Fruit fly (Drosophila melanogaster) ovary, adult (tissue): ENCODE measurements around the gene CG6983.
A peak's percentile ranks its signal among the peaks of the same experiment; 100 is the strongest.

Source experiments
- CG17801 ChIP-seq: fragments of 200-800 bp; optimal IDR thresholded peaks from 2 replicates; lab custom pipeline; 2019; ENCODE audit warnings: missing biosample characterization, mild to moderate bottlenecking, missing genetic modification characterization, moderate library complexity; ENCODE audit not compliant: partially characterized antibody

CG6983 gene

DNA sequence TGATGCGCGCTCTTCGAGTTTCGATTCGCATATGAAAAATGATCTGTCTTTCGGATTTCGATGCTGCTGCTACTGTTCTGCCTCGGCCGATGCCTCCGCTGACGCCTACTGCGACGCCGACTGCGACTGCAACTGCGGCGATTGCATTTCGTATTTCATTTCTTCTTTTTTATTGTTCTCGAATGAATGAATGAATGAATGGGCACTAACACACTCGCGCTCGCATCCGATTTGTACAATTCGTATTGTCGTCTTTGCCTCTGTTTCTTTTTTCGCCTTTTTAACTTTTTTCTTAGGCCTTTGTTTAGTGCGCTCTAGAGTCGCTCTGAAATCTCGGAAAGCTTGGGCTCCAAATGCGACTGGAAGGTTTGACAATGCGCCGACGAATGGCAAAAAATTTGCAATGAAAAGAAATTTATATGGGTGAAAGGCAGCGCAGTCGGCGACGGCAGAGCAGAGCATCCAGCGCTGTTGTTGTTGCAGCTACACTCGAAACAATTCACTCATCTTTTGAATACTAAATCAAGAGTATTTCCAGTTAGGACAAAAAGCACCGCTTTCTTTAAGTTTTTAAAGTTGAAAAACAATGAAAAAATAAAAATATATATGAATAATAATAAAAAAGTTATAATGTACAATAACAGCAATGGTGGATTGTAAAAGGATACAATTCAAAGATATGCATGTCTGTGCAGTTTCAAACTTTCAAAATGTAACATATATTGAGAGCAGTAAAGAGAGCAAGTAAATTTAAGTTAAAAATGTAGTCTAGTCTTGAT lies 27.2 kb downstream of the CG6983 start, which contains the start of gene CG32354:
Gene CG32354 (minus strand): TSS at position 398 of the 779 bp plus-strand sequence.
- TF ChIP-seq CG17801 (GFP tag; lab: Kevin White, UChicago), result peak; percentile 20

DNA sequence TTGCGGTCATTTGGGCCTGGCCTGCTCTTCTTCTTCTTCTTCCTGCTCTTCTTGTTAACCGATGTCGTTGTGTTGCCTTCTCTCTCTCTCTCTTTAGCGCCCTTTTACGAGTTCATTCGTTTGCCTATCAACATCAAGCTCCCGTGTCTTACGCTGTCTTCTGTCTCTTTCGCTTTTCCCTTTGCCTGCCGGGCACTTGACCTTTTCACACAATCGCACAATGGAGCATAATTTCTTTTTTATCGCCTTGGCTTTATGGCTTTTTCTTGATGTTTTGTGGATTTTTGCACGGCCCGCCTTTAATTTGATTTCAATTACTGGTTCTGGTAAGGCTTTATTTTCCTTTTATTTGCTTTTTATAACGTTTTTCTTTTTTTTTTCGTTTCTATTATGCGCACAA lies 27.8 kb downstream of the CG6983 start:
- no peak for TF ChIP-seq CG17801 (GFP tag; lab: Kevin White, UChicago)

DNA sequence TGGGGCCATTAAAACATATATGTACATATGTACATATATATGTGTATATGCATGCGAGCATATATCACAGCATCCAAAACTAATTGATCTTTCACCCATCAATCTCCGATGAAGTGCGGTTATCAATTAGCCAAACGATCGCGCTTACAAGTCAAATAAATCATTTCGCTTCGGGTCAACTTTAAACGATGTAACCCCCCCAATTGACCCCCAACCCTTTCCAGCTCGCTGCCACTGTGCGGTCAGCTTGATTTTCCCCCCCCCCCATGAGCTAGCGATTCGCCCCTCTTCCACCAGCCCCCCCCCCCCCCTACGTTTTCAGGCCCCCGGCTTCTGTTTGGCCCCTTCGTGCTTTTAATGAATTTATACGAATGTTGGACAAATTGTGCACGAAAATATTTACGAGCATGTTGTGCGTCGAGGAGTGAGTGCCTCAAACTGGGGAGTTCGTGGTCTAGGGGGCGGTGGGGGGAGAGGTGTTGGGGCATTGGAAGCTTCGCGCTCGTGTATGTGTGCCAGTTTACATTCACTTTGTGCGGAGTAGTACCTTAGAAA lies 29.5 kb downstream of the CG6983 start:
- TF ChIP-seq CG17801 (GFP tag; lab: Kevin White, UChicago), result no peak

DNA sequence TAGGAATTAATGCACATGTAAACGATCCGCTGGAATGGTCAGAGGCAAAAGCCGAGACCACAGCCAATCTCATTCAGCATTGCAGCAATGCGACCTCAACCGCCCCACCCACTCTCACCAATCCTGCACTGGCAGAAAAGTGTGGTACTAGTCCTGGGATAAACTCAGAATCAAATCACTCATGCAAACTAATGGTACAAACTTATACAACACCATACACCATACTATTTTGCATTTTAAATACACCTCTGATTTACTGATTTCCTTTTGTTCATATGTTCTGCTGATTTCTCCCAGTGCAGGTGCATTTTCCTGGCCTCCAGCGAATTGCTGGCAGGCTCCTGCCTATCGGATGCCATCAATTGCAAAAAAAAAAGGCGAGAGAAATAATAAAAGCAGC lies 30.2 kb downstream of the CG6983 start:
- no peak for TF ChIP-seq CG17801 (GFP tag; lab: Kevin White, UChicago)

DNA sequence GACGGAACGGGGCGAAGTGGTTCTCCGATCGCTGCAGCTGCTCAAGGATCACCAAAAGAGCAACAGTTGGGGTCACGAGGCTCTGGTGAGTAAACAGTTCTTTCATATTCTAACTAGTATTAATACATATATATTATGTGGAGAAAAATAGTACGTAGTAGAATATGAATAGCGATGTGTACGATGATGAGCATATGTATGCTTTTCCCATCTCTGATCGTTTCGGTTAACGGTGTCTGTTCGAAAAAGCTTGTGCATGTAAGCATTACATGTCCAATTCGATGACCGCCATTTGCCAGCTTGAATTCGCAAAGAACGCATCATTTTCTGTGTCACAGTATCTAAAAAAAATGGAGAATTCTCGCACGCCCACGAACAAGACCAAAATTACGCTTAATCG lies 36.5 kb downstream of the CG6983 start, which contains the start of the genes Oseg1 and mtrm:
Gene Oseg1 (minus strand): TSS at position 101 of the 400 bp plus-strand sequence.
Gene mtrm (plus strand): TSS at position 288 of the 400 bp plus-strand sequence.
- no peak for TF ChIP-seq CG17801 (GFP tag; lab: Kevin White, UChicago)

DNA sequence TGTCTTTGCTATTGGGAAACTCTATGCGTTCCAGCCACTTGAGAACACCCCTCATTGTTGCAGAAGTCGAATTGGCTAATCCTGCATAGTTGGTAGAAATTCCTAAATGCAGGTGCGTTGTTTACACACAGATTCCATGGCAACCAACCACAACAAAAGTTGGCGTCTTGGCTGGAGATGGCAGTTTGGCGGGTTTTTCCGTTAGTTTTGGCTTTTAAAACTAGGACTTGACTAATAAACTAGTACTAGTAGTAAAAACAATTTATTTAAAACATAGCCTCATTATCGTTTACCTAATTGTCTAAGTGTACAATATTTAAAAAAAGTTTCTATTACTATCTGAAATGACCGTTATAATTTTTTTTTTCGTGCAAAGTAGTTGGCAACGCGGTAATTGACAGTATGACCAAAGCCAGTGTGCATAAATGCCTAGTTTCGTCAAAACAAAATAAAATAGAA lies 37.7 kb downstream of the CG6983 start, which contains the start of gene Exo70:
Gene Exo70 (plus strand): TSS at position 413 of the 459 bp plus-strand sequence.
- TF ChIP-seq CG17801 (GFP tag; lab: Kevin White, UChicago), result no peak

DNA sequence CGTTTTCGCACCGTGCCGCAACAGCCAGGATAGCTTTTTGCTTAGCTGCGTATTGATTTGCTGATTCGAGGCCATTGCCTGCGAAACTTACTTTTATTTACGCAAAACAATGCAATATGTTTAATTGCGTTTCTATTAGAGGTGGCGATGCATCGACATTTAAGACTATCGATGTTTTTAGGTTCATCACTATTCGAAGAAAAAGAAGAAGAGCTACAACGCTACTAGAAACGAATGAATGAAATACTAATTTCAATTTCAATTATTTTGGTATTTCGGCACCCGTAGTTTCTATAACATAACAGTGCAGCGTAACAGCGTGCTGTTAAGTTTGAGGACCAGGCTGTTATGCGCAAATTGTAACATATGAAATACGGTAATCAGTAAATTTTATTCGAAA lies 44.1 kb downstream of the CG6983 start, which contains the start of the genes Tpt, mkg-p and CG13667:
Gene Tpt (minus strand): TSS at position 155 of the 400 bp plus-strand sequence.
Gene mkg-p (minus strand): TSS at position 155 of the 400 bp plus-strand sequence.
Gene CG13667 (plus strand): TSS at position 332 of the 400 bp plus-strand sequence.
- no peak for TF ChIP-seq CG17801 (GFP tag; lab: Kevin White, UChicago)

DNA sequence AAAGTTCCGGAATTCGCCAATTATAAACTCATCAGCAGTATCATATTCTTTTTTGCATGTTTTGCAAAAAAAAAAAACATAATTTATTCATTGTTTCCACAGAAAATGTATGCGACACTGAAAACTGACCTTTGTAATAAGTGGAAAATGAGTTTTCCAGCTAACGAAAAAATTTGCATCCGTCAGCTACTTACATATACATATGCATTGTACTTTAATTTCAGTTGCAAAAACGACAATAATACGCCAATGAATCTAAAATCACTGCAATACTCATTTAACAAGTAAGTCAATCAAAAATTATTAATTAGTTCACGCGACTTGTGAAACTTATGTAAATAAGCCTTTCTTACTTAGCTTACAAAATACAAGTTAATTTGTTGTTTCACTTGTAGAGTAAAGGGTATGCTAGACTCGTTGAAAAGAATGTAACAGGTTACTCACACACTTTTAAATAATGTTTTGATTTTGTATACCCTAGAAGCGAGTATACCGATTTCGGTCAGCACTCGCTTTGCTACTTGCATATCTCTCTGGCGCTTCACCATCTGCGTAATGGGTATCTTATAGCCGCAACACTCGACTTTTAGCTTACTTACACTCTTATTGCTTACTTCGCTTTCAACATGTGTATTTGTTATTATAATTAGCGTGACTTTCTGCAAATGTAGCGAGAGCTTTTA lies 50.3 kb downstream of the CG6983 start:
- TF ChIP-seq CG17801 (GFP tag; lab: Kevin White, UChicago), result peak; percentile 95

DNA sequence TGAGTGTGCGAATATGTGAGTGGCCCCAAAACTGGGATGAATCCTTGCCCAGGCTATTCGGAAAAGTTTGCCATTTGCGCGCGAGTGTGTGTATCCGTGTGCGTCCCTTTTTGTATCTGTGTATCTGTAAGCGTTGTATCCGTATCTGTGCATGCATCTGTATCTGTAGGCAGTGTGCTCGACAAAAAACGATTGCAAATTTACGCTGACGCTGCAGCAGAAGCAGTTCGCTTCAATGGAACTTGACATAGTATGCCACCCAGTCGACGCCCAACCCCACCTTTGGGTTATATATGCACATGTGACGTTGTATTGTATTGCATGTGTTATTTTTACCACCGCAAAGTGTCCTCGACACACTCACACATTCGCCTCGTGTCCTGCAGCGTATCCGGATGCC lies 53.0 kb downstream of the CG6983 start:
- TF ChIP-seq CG17801 (GFP tag; lab: Kevin White, UChicago), result no peak

DNA sequence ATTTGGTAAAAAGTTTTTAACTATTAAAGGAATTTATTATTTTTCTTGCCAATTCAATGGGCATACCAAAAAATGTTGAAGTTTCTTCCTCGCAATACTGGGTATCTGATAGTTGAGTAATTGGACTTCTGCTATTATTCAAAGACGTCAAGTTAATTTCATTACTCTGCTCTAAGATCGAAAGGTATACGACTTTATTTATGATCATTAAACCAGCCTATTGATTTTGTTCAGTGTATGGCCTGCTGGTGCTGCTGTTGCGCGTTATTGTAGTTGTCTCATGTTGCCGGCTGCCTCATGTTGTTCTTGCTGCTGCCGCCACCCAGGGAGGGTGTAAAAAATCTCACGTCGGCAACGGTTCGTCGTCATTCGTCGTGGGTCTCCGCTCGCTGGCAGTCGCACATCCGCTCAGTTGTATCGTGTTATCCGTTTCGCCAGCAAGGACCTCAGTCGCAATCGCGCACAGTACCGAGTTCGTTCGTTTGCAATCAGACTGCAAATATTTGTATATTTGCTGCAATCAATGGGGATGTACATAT lies 53.5 kb downstream of the CG6983 start, which contains the start of gene CG7120:
Gene CG7120 (plus strand): TSS at position 371 of the 539 bp plus-strand sequence.
- no peak for TF ChIP-seq CG17801 (GFP tag; lab: Kevin White, UChicago)

DNA sequence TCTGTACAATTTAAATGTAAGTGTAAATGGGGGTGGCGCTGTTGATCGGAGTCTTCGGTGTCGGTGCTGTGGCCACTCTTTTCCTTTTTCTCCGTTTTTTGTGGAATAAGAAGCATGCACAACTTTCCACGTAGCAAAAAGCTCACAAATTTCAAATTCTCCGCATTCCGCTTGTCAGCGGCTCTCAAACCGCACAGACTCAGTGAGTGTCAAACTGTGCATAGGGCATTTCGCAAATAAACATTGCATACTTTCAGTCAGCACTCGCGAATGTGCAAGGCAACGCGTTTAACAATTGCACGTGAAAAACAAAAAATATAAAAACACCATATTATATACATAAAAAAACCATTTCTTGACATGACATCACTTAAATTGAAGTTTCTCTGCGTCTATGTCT lies 54.2 kb downstream of the CG6983 start:
- TF ChIP-seq CG17801 (GFP tag; lab: Kevin White, UChicago), result no peak

DNA sequence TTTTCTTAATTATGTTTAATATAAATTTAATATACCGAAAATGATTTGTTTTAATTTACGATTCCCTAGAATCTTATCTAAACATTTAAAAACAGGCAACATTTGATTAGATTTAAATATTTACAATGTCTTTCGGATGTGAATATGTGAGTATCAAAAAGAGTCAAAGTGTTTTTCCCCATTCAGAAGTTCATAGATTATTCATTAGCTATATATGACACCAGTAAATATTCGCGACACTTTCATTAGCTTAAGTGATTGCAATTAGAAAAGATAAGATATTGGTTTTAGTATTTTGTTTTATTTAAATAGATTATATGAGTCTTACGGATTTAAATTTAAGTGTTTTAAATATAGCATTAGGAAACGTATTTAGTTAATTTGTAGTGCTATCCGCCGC lies 55.0 kb downstream of the CG6983 start:
- TF ChIP-seq CG17801 (GFP tag; lab: Kevin White, UChicago), result no peak

DNA sequence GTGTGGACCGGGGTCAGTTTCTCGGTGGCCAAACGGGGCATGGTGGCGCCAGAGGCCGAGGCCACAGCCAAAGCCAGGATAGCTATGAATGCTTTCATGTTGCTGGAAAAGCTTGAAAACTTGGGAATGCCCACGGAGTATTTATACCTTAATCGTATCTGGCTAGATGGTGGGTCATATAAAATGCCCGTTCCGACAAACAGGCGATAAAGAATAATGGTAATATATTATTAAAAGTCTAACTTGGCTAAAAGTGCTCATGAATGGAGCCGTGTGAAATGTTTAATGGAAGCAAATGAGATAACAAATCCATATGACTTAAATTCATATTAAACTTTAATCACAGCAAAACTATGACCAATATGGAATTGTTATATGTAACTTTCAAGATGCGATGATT lies 55.6 kb downstream of the CG6983 start, which contains the start of gene Jon66Cii:
Gene Jon66Cii (minus strand): TSS at position 101 of the 400 bp plus-strand sequence.
- TF ChIP-seq CG17801 (GFP tag; lab: Kevin White, UChicago), result no peak
